Fruit fly (Drosophila melanogaster) whole organism, adult: Measurements from ENCODE around the gene CG4465.

ENCODE experiments used
- CG11617 ChIP-seq: fragments of 200-800 bp; sonication (Bioruptor generic); optimal IDR thresholded peaks from 2 replicates; lab custom pipeline; 2017; ENCODE audit warnings: mild to moderate bottlenecking, missing biosample characterization, missing genetic modification reagents, missing genetic modification characterization
- CG12768 ChIP-seq: fragments of 200-800 bp; sonication (Bioruptor generic); optimal IDR thresholded peaks from 2 replicates; lab custom pipeline; 2017; ENCODE audit warnings: missing biosample characterization, missing genetic modification characterization, mild to moderate bottlenecking, moderate library complexity, missing genetic modification reagents
- CG7045 ChIP-seq: fragments of 200-800 bp; sonication (Bioruptor generic); optimal IDR thresholded peaks from 2 replicates; lab custom pipeline; 2017; ENCODE audit warnings: missing biosample characterization, mild to moderate bottlenecking, missing genetic modification characterization
- CG7101 ChIP-seq: fragments of 200-800 bp; sonication (Bioruptor generic); optimal IDR thresholded peaks from 2 replicates; lab custom pipeline; 2018; ENCODE audit warnings: missing biosample characterization, mild to moderate bottlenecking, missing genetic modification characterization, moderate library complexity
- Crg-1 ChIP-seq: fragments of 200-800 bp; sonication (Bioruptor generic); optimal IDR thresholded peaks from 2 replicates; lab custom pipeline; 2016; ENCODE audit warnings: missing biosample characterization, missing genetic modification characterization
- Mnt ChIP-seq: fragments of 200-800 bp; sonication (Bioruptor generic); optimal IDR thresholded peaks from 2 replicates; lab custom pipeline; 2016; ENCODE audit warnings: missing biosample characterization, mild to moderate bottlenecking, missing genetic modification characterization
- cnc ChIP-seq, 2 experiments: fragments of >200 bp; optimal IDR thresholded peaks; 2 replicates each; lab custom pipeline; 2017
- ovo ChIP-seq: fragments of 200-800 bp; sonication (Bioruptor generic); optimal IDR thresholded peaks from 2 replicates; lab custom pipeline; 2016; ENCODE audit warnings: missing biosample characterization, missing genetic modification characterization
- tj ChIP-seq: fragments of 200-800 bp; sonication (Bioruptor generic); optimal IDR thresholded peaks from 3 replicates; lab custom pipeline; 2017; ENCODE audit warnings: missing biosample characterization, mild to moderate bottlenecking, missing genetic modification characterization, moderate library complexity

DNA sequence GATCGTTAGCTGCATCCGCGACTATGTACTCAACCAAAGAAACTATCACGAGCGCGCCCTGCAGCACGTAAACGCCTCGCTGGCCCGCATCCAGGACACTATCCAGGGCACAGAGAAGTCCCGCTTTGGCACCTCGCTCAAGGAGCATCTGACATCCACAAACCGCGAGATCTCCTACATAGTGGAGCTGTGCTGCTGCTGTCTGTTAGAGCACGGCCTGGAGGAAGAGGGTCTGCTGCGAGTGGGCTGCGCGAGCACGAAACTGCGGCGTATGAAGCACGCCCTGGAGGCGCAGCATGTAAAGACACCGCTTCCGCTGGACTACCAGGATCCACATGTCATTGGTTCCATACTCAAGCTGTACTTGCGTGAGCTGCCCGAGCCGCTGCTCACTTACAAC is 6.6 kb downstream of the CG4465 start:
- TF ChIP-seq CG7101 (tag; lab: Kevin White, UChicago) (no peak), CG7045 (GFP tag; lab: Kevin White, UChicago) (no peak), Crg-1 (GFP tag; lab: Kevin White, UChicago) (no peak), CG11617 (GFP tag; lab: Kevin White, UChicago) (no peak), ovo (GFP tag; lab: Kevin White, UChicago) (no peak), CG12768 (GFP tag; lab: Kevin White, UChicago) (no peak), cnc (optimal IDR thresholded peaks at IDR 0.05; lab: Kevin White, UChicago) (no peak), tj (GFP tag; lab: Kevin White, UChicago) (no peak), Mnt (GFP tag; lab: Kevin White, UChicago) (no peak)
